Fruit fly (Drosophila melanogaster): ENCODE data around the gene Nelf-A.

Gene Nelf-A

DNA sequence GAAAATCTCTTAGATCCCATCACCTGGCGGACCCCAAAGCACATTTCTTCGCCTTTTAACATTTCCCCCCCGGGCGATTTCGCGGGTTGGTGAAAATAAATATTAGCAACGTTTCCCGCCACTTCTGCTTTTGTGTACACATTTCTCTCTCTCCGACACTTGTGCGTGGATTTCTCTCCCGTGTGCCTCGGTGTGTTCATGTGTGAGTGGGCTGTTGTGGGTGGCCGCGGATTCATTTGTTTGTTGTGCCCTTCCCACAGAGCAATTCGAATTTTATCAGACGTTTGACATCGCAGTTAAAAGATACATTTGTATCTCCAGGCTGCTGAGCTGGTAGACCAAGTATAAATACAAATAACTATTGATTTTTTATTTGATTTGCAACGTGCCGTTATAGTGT lies 726 bp downstream of the Nelf-A start (continued):
- TF ChIP-seq Rfx (GFP tag; IDR thresholded peaks at IDR 0.05) (peak; percentile 67), bowl (GFP tag; IDR thresholded peaks at IDR 0.05) (no peak), chn (GFP tag; optimal IDR thresholded peaks at IDR 0.05) (peak; percentile 8), tup (GFP tag; optimal IDR thresholded peaks at IDR 0.05) (no peak), Drgx (GFP tag; IDR thresholded peaks at IDR 0.05) (peak; percentile 40; the same call in 1 of the 2 replicates), sr (GFP tag; IDR thresholded peaks at IDR 0.05) (peak; percentile 73), hth (optimal IDR thresholded peaks at IDR 0.05) (no peak), ato (GFP tag; IDR thresholded peaks at IDR 0.05; ENCODE audit: partially characterized antibody) (no peak), CG6813 (GFP tag; optimal IDR thresholded peaks at IDR 0.05) (peak; percentile 34), CoRest (tag; optimal IDR thresholded peaks at IDR 0.05) (peak; percentile 13), CG2120 (GFP tag; optimal IDR thresholded peaks at IDR 0.05) (peak; percentile 51), stc (GFP tag; IDR thresholded peaks at IDR 0.05) (0 out of 2 replicates have a peak, but pooled peaks have one; percentile 22), CG2889 (GFP tag; IDR thresholded peaks at IDR 0.05) (no peak), hkb (optimal IDR thresholded peaks at IDR 0.05) (no peak), hkb (GFP tag; IDR thresholded peaks at IDR 0.05) (peak; percentile 66), CG32767 (GFP tag; IDR thresholded peaks at IDR 0.05) (peak; percentile 59; the same call in 1 of the 2 replicates), pfk (GFP tag; optimal IDR thresholded peaks at IDR 0.05) (no peak), CG12744 (GFP tag; optimal IDR thresholded peaks at IDR 0.05) (no peak), repo (GFP tag; optimal IDR thresholded peaks at IDR 0.05) (no peak), row (GFP tag; IDR thresholded peaks at IDR 0.05) (peak; percentile 63), CG13424 (tag; optimal IDR thresholded peaks at IDR 0.05) (peak; percentile 26), CG8281 (tag; optimal IDR thresholded peaks at IDR 0.05) (no peak), usp (GFP tag; optimal IDR thresholded peaks at IDR 0.05) (no peak), Hey (tag; optimal IDR thresholded peaks at IDR 0.05) (no peak), lola (GFP tag; optimal IDR thresholded peaks at IDR 0.05) (no peak), CG6689 (GFP tag; IDR thresholded peaks at IDR 0.05) (0 out of 2 replicates have a peak, but pooled peaks have one; percentile 6), ci (GFP tag; IDR thresholded peaks at IDR 0.05) (peak; percentile 84), ATbp (GFP tag; optimal IDR thresholded peaks at IDR 0.05) (no peak), Dad (GFP tag; optimal IDR thresholded peaks at IDR 0.05) (no peak), CG18764 (GFP tag; optimal IDR thresholded peaks at IDR 0.05) (no peak), CG17186 (GFP tag; optimal IDR thresholded peaks at IDR 0.05) (no peak), Med (GFP tag) (peak; percentile 83), Mrtf (GFP tag; IDR thresholded peaks at IDR 0.05) (no peak), btn (GFP tag; optimal IDR thresholded peaks at IDR 0.05) (no peak), gfzf (GFP tag; optimal IDR thresholded peaks at IDR 0.05) (no peak), CG14441 (GFP tag; IDR thresholded peaks at IDR 0.05) (peak; percentile 36; the same call in 1 of the 2 replicates), crol (GFP tag; IDR thresholded peaks at IDR 0.05) (0 out of 2 replicates have a peak, but pooled peaks have one; percentile 41), ranshi (GFP tag; IDR thresholded peaks at IDR 0.05) (0 out of 2 replicates have a peak, but pooled peaks have one; percentile 15), vvl (GFP tag; IDR thresholded peaks at IDR 0.05) (peak; percentile 50; the same call in 1 of the 2 replicates), br (optimal IDR thresholded peaks at IDR 0.05) (no peak), Xrp1 (GFP tag; IDR thresholded peaks at IDR 0.05) (peak; percentile 47; the same call in 1 of the 2 replicates), Gug (GFP tag; IDR thresholded peaks at IDR 0.05) (0 out of 4 replicates have a peak, but pooled peaks have one; percentile 14), zfh1 (GFP tag; IDR thresholded peaks at IDR 0.05) (peak; percentile 38; the same call in 2 of the 3 replicates), CG9932 (GFP tag; IDR thresholded peaks at IDR 0.05) (peak; percentile 38; the same call in 1 of the 2 replicates), CG32532 (GFP tag; IDR thresholded peaks at IDR 0.05) (peak; percentile 37; the same call in 1 of the 2 replicates), CG14667 (GFP tag; IDR thresholded peaks at IDR 0.05) (no peak), Hand (GFP tag; optimal IDR thresholded peaks at IDR 0.05) (no peak), kni (GFP tag; optimal IDR thresholded peaks at IDR 0.05) (no peak), kah (GFP tag; optimal IDR thresholded peaks at IDR 0.05) (peak; percentile 38), Doc2 (GFP tag; IDR thresholded peaks at IDR 0.05) (no peak), bbx (GFP tag; IDR thresholded peaks at IDR 0.05; ENCODE audit: partially characterized antibody) (no peak), Dfd (GFP tag; optimal IDR thresholded peaks at IDR 0.05) (no peak)
